Worm (Caenorhabditis elegans) whole organism, young adult: ENCODE data around the gene F20D6.10.

ENCODE experiments used
- K11D2.4 ChIP-seq: fragments of 200-800 bp; sonication (Bioruptor generic); IDR thresholded peaks from 2 replicates; pipeline ENCODE4 v1.3.6; 2022; ENCODE audit warnings: missing genetic modification reagents, missing genetic modification characterization, missing compliant biosample characterization
- dpl-1 ChIP-seq: fragments of 150-350 bp; optimal IDR thresholded peaks from 2 replicates; lab custom pipeline; 2014; ENCODE audit warnings: missing biosample characterization, missing genetic modification reagents, missing genetic modification characterization
- madf-3 ChIP-seq: fragments of 200-800 bp; sonication (Bioruptor generic); IDR thresholded peaks from 2 replicates; pipeline ENCODE4 v1.3.6; 2022; ENCODE audit warnings: missing genetic modification reagents, missing genetic modification characterization, missing compliant biosample characterization
- madf-8 ChIP-seq: fragments of 200-800 bp; sonication (Bioruptor generic); conservative IDR thresholded peaks from 2 replicates; pipeline ENCODE4 v1.3.6; 2022; ENCODE audit warnings: missing genetic modification reagents, missing genetic modification characterization, missing compliant biosample characterization
- snpc-1.3 ChIP-seq: sonication (generic microtip); optimal IDR thresholded peaks from 2 replicates; lab custom pipeline; 2017; ENCODE audit warnings: missing genetic modification characterization, mild to moderate bottlenecking, missing compliant biosample characterization, antibody characterized with exemption, moderate library complexity, missing genotype, missing genetic modification reagents; ENCODE audit not compliant: insufficient read depth
- tlf-1 ChIP-seq: fragments of 200-800 bp; sonication (Bioruptor generic); optimal IDR thresholded peaks from 2 replicates; lab custom pipeline; 2018; ENCODE audit warnings: mild to moderate bottlenecking, missing genetic modification characterization, missing compliant biosample characterization

DNA sequence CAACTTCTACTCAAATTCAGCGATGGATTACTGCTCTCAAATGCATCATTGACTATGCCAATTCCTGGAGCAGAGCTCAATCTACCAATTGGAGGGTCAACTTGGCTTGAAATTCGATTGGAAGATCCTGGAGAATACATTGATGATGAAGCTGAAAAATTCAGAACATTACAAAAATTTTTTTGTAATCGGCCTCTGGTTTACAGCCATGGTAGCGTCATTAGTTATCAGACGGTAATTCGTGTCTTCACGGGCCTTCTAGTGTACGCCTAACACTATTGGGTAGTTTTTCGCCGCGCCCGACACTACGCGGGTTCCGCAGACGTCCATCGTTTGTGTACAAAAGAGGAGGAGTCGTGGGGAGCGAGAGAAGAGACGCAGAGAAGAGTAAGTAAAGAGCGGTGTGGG, 33.0 kb upstream of the F20D6.10 start:
- TF ChIP-seq tlf-1 (peak; percentile 69), madf-8 (peak; percentile 65), snpc-1.3 (peak; percentile 98), K11D2.4 (GFP tag; lab: Robert Waterston, UW) (peak; percentile 37; the same call in 1 of the 2 replicates), dpl-1 (peak; percentile 40), madf-3 (GFP tag; lab: Robert Waterston, UW) (peak; percentile 74)
